Fruit fly (Drosophila melanogaster) whole organism, prepupa: Measurements from ENCODE around the gene Polr2G.
A peak's percentile ranks its signal among the peaks of the same experiment; 100 is the strongest.

Experiments used
- CG10631 ChIP-seq: fragments of 200-800 bp; sonication (Bioruptor generic); optimal IDR thresholded peaks from 2 replicates; lab custom pipeline; 2016; ENCODE audit warnings: missing biosample characterization, missing genetic modification characterization
- CG10669 ChIP-seq: fragments of 200-800 bp; sonication (Bioruptor generic); optimal IDR thresholded peaks from 3 replicates; lab custom pipeline; 2018; ENCODE audit warnings: missing biosample characterization, mild to moderate bottlenecking, missing genetic modification characterization, moderate library complexity
- CG11762 ChIP-seq: fragments of 200-800 bp; sonication (Bioruptor generic); optimal IDR thresholded peaks from 3 replicates; lab custom pipeline; 2016; ENCODE audit warnings: missing biosample characterization, missing genetic modification characterization; ENCODE audit not compliant: insufficient read depth
- CG11902 ChIP-seq: fragments of 200-800 bp; sonication (Bioruptor generic); optimal IDR thresholded peaks from 3 replicates; lab custom pipeline; 2016; ENCODE audit warnings: missing biosample characterization, missing genetic modification characterization
- CG16779 ChIP-seq: fragments of 200-800 bp; sonication (Bioruptor generic); optimal IDR thresholded peaks from 3 replicates; lab custom pipeline; 2017; ENCODE audit warnings: missing biosample characterization, mild to moderate bottlenecking, missing genetic modification characterization
- CG3032 ChIP-seq: fragments of 200-800 bp; optimal IDR thresholded peaks from 2 replicates; lab custom pipeline; 2019; ENCODE audit warnings: missing biosample characterization, mild to moderate bottlenecking, missing genetic modification characterization, moderate library complexity
- CG32006 ChIP-seq: fragments of 200-800 bp; sonication (Bioruptor generic); optimal IDR thresholded peaks from 3 replicates; lab custom pipeline; 2017; ENCODE audit warnings: missing biosample characterization, mild to moderate bottlenecking, missing genetic modification characterization
- CG3919 ChIP-seq: fragments of 200-800 bp; sonication (Bioruptor generic); optimal IDR thresholded peaks from 3 replicates; lab custom pipeline; 2016; ENCODE audit warnings: missing biosample characterization, missing genetic modification characterization
- CG4318 ChIP-seq: fragments of 200-800 bp; sonication (Bioruptor generic); optimal IDR thresholded peaks from 3 replicates; lab custom pipeline; 2017; ENCODE audit warnings: missing biosample characterization, mild to moderate bottlenecking, missing genetic modification characterization
- CG6163 ChIP-seq: fragments of 200-800 bp; sonication (Bioruptor generic); IDR thresholded peaks from 3 replicates; pipeline ENCODE4 v1.3.6; 2022; ENCODE audit warnings: missing biosample characterization, missing genetic modification characterization
- CG6276 ChIP-seq: fragments of 200-800 bp; sonication (Bioruptor generic); optimal IDR thresholded peaks from 2 replicates; lab custom pipeline; 2017; ENCODE audit warnings: missing biosample characterization, mild to moderate bottlenecking, missing genetic modification characterization
- CG6792 ChIP-seq: fragments of 200-800 bp; sonication (Bioruptor generic); optimal IDR thresholded peaks from 3 replicates; lab custom pipeline; 2016; ENCODE audit warnings: missing biosample characterization, missing genetic modification characterization
- CG6808 ChIP-seq: fragments of 200-800 bp; sonication (Bioruptor generic); optimal IDR thresholded peaks from 3 replicates; lab custom pipeline; 2017; ENCODE audit warnings: missing biosample characterization, missing genetic modification characterization, mild to moderate bottlenecking, moderate library complexity, missing genetic modification reagents
- CG6854 ChIP-seq: fragments of 200-800 bp; sonication (Bioruptor generic); optimal IDR thresholded peaks from 2 replicates; lab custom pipeline; 2017; ENCODE audit warnings: missing biosample characterization, mild to moderate bottlenecking, missing genetic modification characterization
- CG7368 ChIP-seq: fragments of 200-800 bp; sonication (Bioruptor generic); optimal IDR thresholded peaks from 3 replicates; lab custom pipeline; 2016; ENCODE audit warnings: missing biosample characterization, missing genetic modification characterization
- CG8119 ChIP-seq: fragments of 200-800 bp; sonication (Bioruptor generic); IDR thresholded peaks from 3 replicates; pipeline ENCODE4 v1.3.6; 2022; ENCODE audit warnings: missing biosample characterization, missing genetic modification characterization
- CG8632 ChIP-seq: fragments of 200-800 bp; sonication (Bioruptor generic); optimal IDR thresholded peaks from 3 replicates; lab custom pipeline; 2016; ENCODE audit warnings: missing biosample characterization, missing genetic modification characterization
- CG9139 ChIP-seq: fragments of 200-800 bp; sonication (Bioruptor generic); optimal IDR thresholded peaks from 3 replicates; lab custom pipeline; 2017; ENCODE audit warnings: missing biosample characterization, mild to moderate bottlenecking, missing genetic modification characterization
- Eip75B ChIP-seq: fragments of 200-800 bp; sonication (Bioruptor generic); optimal IDR thresholded peaks from 3 replicates; lab custom pipeline; 2016; ENCODE audit warnings: missing biosample characterization, missing genetic modification characterization
- Eip78C ChIP-seq: fragments of 200-800 bp; sonication (Bioruptor generic); peaks from one replicate; lab custom pipeline; 2016; ENCODE audit warnings: missing biosample characterization, missing genetic modification characterization
- Eip93F ChIP-seq: fragments of 200-800 bp; sonication (Bioruptor generic); optimal IDR thresholded peaks from 2 replicates; lab custom pipeline; 2016; ENCODE audit warnings: missing biosample characterization, mild to moderate bottlenecking, missing genetic modification characterization
- Ets21C ChIP-seq: fragments of 200-800 bp; sonication (Bioruptor generic); optimal IDR thresholded peaks from 3 replicates; lab custom pipeline; 2016; ENCODE audit warnings: missing biosample characterization, missing genetic modification characterization
- Ets96B ChIP-seq: fragments of 200-800 bp; optimal IDR thresholded peaks from 2 replicates; lab custom pipeline; 2019; ENCODE audit warnings: missing biosample characterization, mild to moderate bottlenecking, missing genetic modification characterization, moderate library complexity
- Gug ChIP-seq: fragments of 200-800 bp; sonication (Bioruptor generic); IDR thresholded peaks from 2 replicates; pipeline ENCODE4 v1.3.6; 2022; ENCODE audit warnings: missing biosample characterization, missing genetic modification characterization
- Hr39 ChIP-seq: fragments of 200-800 bp; sonication (Bioruptor generic); optimal IDR thresholded peaks from 2 replicates; lab custom pipeline; 2016; ENCODE audit warnings: missing biosample characterization, missing genetic modification characterization
- Hr4 ChIP-seq: fragments of 200-800 bp; sonication (Bioruptor generic); optimal IDR thresholded peaks from 3 replicates; lab custom pipeline; 2016; ENCODE audit warnings: missing biosample characterization, missing genetic modification characterization
- Smox ChIP-seq: fragments of 200-800 bp; sonication (Bioruptor generic); optimal IDR thresholded peaks from 3 replicates; lab custom pipeline; 2016; ENCODE audit warnings: missing biosample characterization, missing genetic modification characterization
- Sox102F ChIP-seq: fragments of 200-800 bp; sonication (Bioruptor generic); optimal IDR thresholded peaks from 2 replicates; lab custom pipeline; 2016; ENCODE audit warnings: missing biosample characterization, mild to moderate bottlenecking, missing genetic modification characterization
- Sox14 ChIP-seq: fragments of 200-800 bp; sonication (Bioruptor generic); optimal IDR thresholded peaks from 3 replicates; lab custom pipeline; 2016; ENCODE audit warnings: missing biosample characterization, missing genetic modification characterization
- Sox15 ChIP-seq: fragments of 200-800 bp; sonication (Bioruptor generic); optimal IDR thresholded peaks from 3 replicates; lab custom pipeline; 2016; ENCODE audit warnings: missing biosample characterization, missing genetic modification characterization
- achi ChIP-seq: fragments of 200-800 bp; sonication (Bioruptor generic); optimal IDR thresholded peaks from 3 replicates; lab custom pipeline; 2016; ENCODE audit warnings: missing biosample characterization, missing genetic modification characterization
- dac ChIP-seq: fragments of 200-800 bp; sonication (Bioruptor generic); optimal IDR thresholded peaks from 2 replicates; lab custom pipeline; 2017; ENCODE audit warnings: missing biosample characterization, mild to moderate bottlenecking, missing genetic modification characterization
- dsx ChIP-seq: fragments of 200-800 bp; optimal IDR thresholded peaks from 3 replicates; lab custom pipeline; 2019; ENCODE audit warnings: missing biosample characterization, mild to moderate bottlenecking, missing genetic modification characterization, moderate library complexity; ENCODE audit not compliant: poor library complexity, severe bottlenecking
- eg ChIP-seq: fragments of 200-800 bp; sonication (Bioruptor generic); IDR thresholded peaks from 3 replicates; pipeline ENCODE4 v1.3.6; 2022; ENCODE audit warnings: missing biosample characterization, missing genetic modification characterization
- fd59A ChIP-seq: fragments of 200-800 bp; sonication (Bioruptor generic); optimal IDR thresholded peaks from 2 replicates; lab custom pipeline; 2017; ENCODE audit warnings: missing biosample characterization, mild to moderate bottlenecking, missing genetic modification characterization, missing genetic modification reagents
- fd85E ChIP-seq: fragments of 200-800 bp; sonication (Bioruptor generic); optimal IDR thresholded peaks from 3 replicates; lab custom pipeline; 2016; ENCODE audit warnings: missing biosample characterization, missing genetic modification characterization
- fkh ChIP-seq: fragments of 200-800 bp; sonication (Bioruptor generic); optimal IDR thresholded peaks from 3 replicates; lab custom pipeline; 2017; ENCODE audit warnings: missing biosample characterization, mild to moderate bottlenecking, missing genetic modification characterization, moderate library complexity
- lz ChIP-seq: fragments of 200-800 bp; sonication (Bioruptor generic); optimal IDR thresholded peaks from 3 replicates; lab custom pipeline; 2016; ENCODE audit warnings: missing biosample characterization, missing genetic modification characterization
- net ChIP-seq: fragments of 200-800 bp; sonication (Bioruptor generic); optimal IDR thresholded peaks from 3 replicates; lab custom pipeline; 2016; ENCODE audit warnings: missing biosample characterization, missing genetic modification characterization
- spab ChIP-seq: fragments of 200-800 bp; sonication (Bioruptor generic); optimal IDR thresholded peaks from 2 replicates; lab custom pipeline; 2017; ENCODE audit warnings: missing biosample characterization, mild to moderate bottlenecking, missing genetic modification characterization, missing genetic modification reagents
- ss ChIP-seq, 2 experiments: fragments of 200-800 bp; sonication (Bioruptor generic); optimal IDR thresholded peaks; 2 replicates in 1 of 2; 3 replicates in 1 of 2; lab custom pipeline; 2017 to 2018; ENCODE audit warnings: mild to moderate bottlenecking in 2 of 2, missing biosample characterization in 2 of 2, missing genetic modification characterization in 2 of 2, moderate library complexity in 1 of 2
- topi ChIP-seq: fragments of 200-800 bp; sonication (Bioruptor generic); optimal IDR thresholded peaks from 3 replicates; lab custom pipeline; 2016; ENCODE audit warnings: missing biosample characterization, missing genetic modification characterization

The Polr2G gene

dm6 chr3R:15196134-15197034, 26.6 kb downstream of the Polr2G start, which contains the start of the genes Kpc1 and CG42542 (continued):
- TF ChIP-seq CG8632 (GFP tag; lab: Kevin White, UChicago) = peak; percentile 62
- peak; percentile 53; the same call in 1 of the 3 replicates for TF ChIP-seq CG8119
- TF ChIP-seq Hr4 (GFP tag; lab: Kevin White, UChicago) = peak; percentile 81
- peak; percentile 69 for TF ChIP-seq CG6792 (GFP tag; lab: Kevin White, UChicago)
- TF ChIP-seq spab = no peak
- TF ChIP-seq Eip75B (GFP tag; lab: Kevin White, UChicago) = peak; percentile 67
- peak; percentile 13; the same call in 1 of the 2 replicates for TF ChIP-seq Gug (GFP tag; lab: Robert Waterston, UW)
- peak; percentile 2 for TF ChIP-seq CG6808
- peak; percentile 81 for TF ChIP-seq Hr39 (GFP tag; lab: Kevin White, UChicago)
- peak; percentile 54 for TF ChIP-seq net
- TF ChIP-seq Smox (GFP tag; lab: Kevin White, UChicago) = peak; percentile 78
- TF ChIP-seq Eip78C = peak; percentile 59
- TF ChIP-seq fd85E (GFP tag; lab: Kevin White, UChicago) = no peak
- TF ChIP-seq CG7368 (GFP tag; lab: Kevin White, UChicago) = peak; percentile 52
- TF ChIP-seq Sox102F (GFP tag; lab: Kevin White, UChicago) = peak; percentile 69
- peak; percentile 42 for TF ChIP-seq CG11902
- TF ChIP-seq CG10669 = no peak
- peak; percentile 57 for TF ChIP-seq Sox15
- TF ChIP-seq dac (GFP tag; lab: Kevin White, UChicago) = no peak
- no peak for TF ChIP-seq CG6276 (GFP tag; lab: Kevin White, UChicago)
- TF ChIP-seq Sox14 (GFP tag; lab: Kevin White, UChicago) = peak; percentile 69
- TF ChIP-seq fkh (GFP tag; lab: Kevin White, UChicago) = peak; percentile 62
- peak; percentile 72 for TF ChIP-seq CG32006 (GFP tag; lab: Kevin White, UChicago)
- peak; percentile 71 for TF ChIP-seq achi (GFP tag; lab: Kevin White, UChicago)
- TF ChIP-seq Eip93F = peak; percentile 32
- TF ChIP-seq CG16779 (tag; lab: Kevin White, UChicago) = no peak
- TF ChIP-seq topi (GFP tag; lab: Kevin White, UChicago) = peak; percentile 74
- TF ChIP-seq CG3032 (tag; lab: Kevin White, UChicago) = no peak
- TF ChIP-seq CG4318 = no peak
- TF ChIP-seq CG9139 (GFP tag; lab: Kevin White, UChicago) = no peak

dm6 chr3R:15181467-15181866, 41.5 kb downstream of the Polr2G start, which contains the start of gene Mf:
Gene Mf (minus strand): TSS chr3R:15181510.
- TF ChIP-seq Hr4 (GFP tag; lab: Kevin White, UChicago) (no peak), CG10631 (GFP tag; lab: Kevin White, UChicago) (no peak), Ets21C (GFP tag; lab: Kevin White, UChicago) (no peak), Ets96B (tag; lab: Kevin White, UChicago) (no peak), ss (GFP tag; optimal IDR thresholded peaks at IDR 0.05; lab: Kevin White, UChicago) (no peak), CG6854 (GFP tag; lab: Kevin White, UChicago) (no peak), lz (GFP tag; lab: Kevin White, UChicago) (no peak), dac (GFP tag; lab: Kevin White, UChicago) (no peak), Eip93F (no peak), Gug (GFP tag; lab: Robert Waterston, UW) (no peak)

- TF ChIP-seq CG11762 (GFP tag; lab: Kevin White, UChicago) (no peak), achi (GFP tag; lab: Kevin White, UChicago) (no peak), Hr4 (GFP tag; lab: Kevin White, UChicago) (no peak), Sox14 (GFP tag; lab: Kevin White, UChicago) (no peak), CG6792 (GFP tag; lab: Kevin White, UChicago) (no peak), net (no peak), fd85E (GFP tag; lab: Kevin White, UChicago) (no peak), CG3032 (tag; lab: Kevin White, UChicago) (no peak), fd59A (GFP tag; lab: Kevin White, UChicago) (no peak), CG3919 (no peak), CG32006 (GFP tag; lab: Kevin White, UChicago) (no peak), lz (GFP tag; lab: Kevin White, UChicago) (no peak), Gug (GFP tag; lab: Robert Waterston, UW) (no peak), dac (GFP tag; lab: Kevin White, UChicago) (no peak), CG8119 (no peak), eg (GFP tag; lab: Robert Waterston, UW) (no peak), Hr39 (GFP tag; lab: Kevin White, UChicago) (no peak), CG6163 (GFP tag; lab: Robert Waterston, UW) (no peak), dsx (no peak), Ets21C (GFP tag; lab: Kevin White, UChicago) (no peak)
Observed at dm6 chr3R:15177230-15177629, 45.8 kb downstream of the Polr2G start.
